Fruit fly (Drosophila melanogaster): ENCODE results near the gene CG9784.
A peak's percentile ranks its signal among the peaks of the same experiment; 100 is the strongest.

CG9784 gene

DNA sequence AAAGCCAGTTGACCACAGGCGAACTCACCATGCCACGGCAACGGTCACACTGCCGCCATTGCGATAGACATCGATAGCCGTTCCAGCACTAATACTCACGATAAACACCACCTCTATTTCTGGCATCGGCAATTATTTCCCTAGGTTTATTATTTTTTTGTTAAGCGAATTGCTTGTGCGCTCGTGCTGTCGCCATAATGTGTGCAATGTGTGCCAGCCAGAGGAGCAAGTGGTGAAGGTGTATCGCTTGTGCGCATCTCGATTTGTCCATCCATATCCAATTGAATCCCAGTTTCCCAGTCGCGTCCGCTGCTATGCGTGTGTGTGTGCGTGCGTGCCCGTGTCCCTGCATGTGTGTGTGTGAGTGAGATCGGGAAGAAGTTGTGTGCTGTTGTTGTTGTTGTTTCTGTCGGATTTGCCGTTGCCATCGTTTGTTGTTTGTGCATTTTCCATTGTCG is 11.6 kb upstream of the CG9784 start, which contains the start of gene mbt (continued):
- peak; percentile 50 for TF ChIP-seq CG15479 (GFP tag; optimal IDR thresholded peaks at IDR 0.05)
- no peak for TF ChIP-seq ci (GFP tag; IDR thresholded peaks at IDR 0.05)
- TF ChIP-seq CG13123 (GFP tag; optimal IDR thresholded peaks at IDR 0.05): no peak
- TF ChIP-seq Hr39 (optimal IDR thresholded peaks at IDR 0.05): peak; percentile 87
- TF ChIP-seq CG2129 (GFP tag; IDR thresholded peaks at IDR 0.05; ENCODE audit: partially characterized antibody): peak; percentile 48
- TF ChIP-seq CG13424 (tag; optimal IDR thresholded peaks at IDR 0.05): no peak
- TF ChIP-seq CG10431 (GFP tag; optimal IDR thresholded peaks at IDR 0.05): no peak
- no peak for TF ChIP-seq disco-r (GFP tag; optimal IDR thresholded peaks at IDR 0.05)
- TF ChIP-seq chn (GFP tag; optimal IDR thresholded peaks at IDR 0.05): no peak
- peak; percentile 6 for TF ChIP-seq dm (GFP tag; optimal IDR thresholded peaks at IDR 0.05)
- peak; percentile 43 for TF ChIP-seq CG30020 (tag; optimal IDR thresholded peaks at IDR 0.05)
- TF ChIP-seq Mad (GFP tag; optimal IDR thresholded peaks at IDR 0.05): no peak
- TF ChIP-seq nmo (GFP tag; optimal IDR thresholded peaks at IDR 0.05): peak; percentile 60
- peak; percentile 88 for TF ChIP-seq Doc3 (GFP tag; IDR thresholded peaks at IDR 0.05; ENCODE audit: partially characterized antibody)
- peak; percentile 94 for TF ChIP-seq bbx (GFP tag; IDR thresholded peaks at IDR 0.05; ENCODE audit: partially characterized antibody)
- peak; percentile 21 for TF ChIP-seq CG12155 (GFP tag; optimal IDR thresholded peaks at IDR 0.05)
- TF ChIP-seq E2f2 (GFP tag; IDR thresholded peaks at IDR 0.05): peak; percentile 85
- TF ChIP-seq ham (GFP tag; IDR thresholded peaks at IDR 0.05): no peak
- TF ChIP-seq hth (optimal IDR thresholded peaks at IDR 0.05): no peak
- peak; percentile 85 for TF ChIP-seq CG8478 (optimal IDR thresholded peaks at IDR 0.05)
- no peak for TF ChIP-seq CG18011 (GFP tag; optimal IDR thresholded peaks at IDR 0.05)
- TF ChIP-seq CG33213 (GFP tag; optimal IDR thresholded peaks at IDR 0.05): peak; percentile 8
- TF ChIP-seq usp (GFP tag; optimal IDR thresholded peaks at IDR 0.05): no peak
- no peak for TF ChIP-seq CG9215 (GFP tag; IDR thresholded peaks at IDR 0.05)
- TF ChIP-seq CrebB (tag; optimal IDR thresholded peaks at IDR 0.05): peak; percentile 11
- TF ChIP-seq Sox102F (GFP tag; optimal IDR thresholded peaks at IDR 0.05): no peak
- no peak for TF ChIP-seq ranshi (GFP tag; IDR thresholded peaks at IDR 0.05)
- TF ChIP-seq CG2120 (GFP tag; optimal IDR thresholded peaks at IDR 0.05): peak; percentile 11
- TF ChIP-seq nerfin-2 (GFP tag; IDR thresholded peaks at IDR 0.05; ENCODE audit: partially characterized antibody): peak; percentile 56; the same call in 1 of the 2 replicates
- TF ChIP-seq gfzf (GFP tag; optimal IDR thresholded peaks at IDR 0.05): peak; percentile 60
- peak; percentile 72 for TF ChIP-seq CHES-1-like (GFP tag; optimal IDR thresholded peaks at IDR 0.05)
- no peak for TF ChIP-seq seq (GFP tag; IDR thresholded peaks at IDR 0.05)
- TF ChIP-seq CG12659 (GFP tag; optimal IDR thresholded peaks at IDR 0.05): peak; percentile 74
- TF ChIP-seq Blimp-1 (GFP tag; optimal IDR thresholded peaks at IDR 0.05): no peak
- TF ChIP-seq zen2 (GFP tag; IDR thresholded peaks at IDR 0.05; ENCODE audit: partially characterized antibody): peak; percentile 86
- peak; percentile 31 for TF ChIP-seq stwl (tag; optimal IDR thresholded peaks at IDR 0.05)
- no peak for TF ChIP-seq CG8281 (tag; optimal IDR thresholded peaks at IDR 0.05)
- TF ChIP-seq CG8089 (GFP tag; optimal IDR thresholded peaks at IDR 0.05): no peak
- peak; percentile 72 for TF ChIP-seq CG15514 (GFP tag; optimal IDR thresholded peaks at IDR 0.05)
- TF ChIP-seq CG11723 (GFP tag; optimal IDR thresholded peaks at IDR 0.05): no peak
- peak; percentile 95 for TF ChIP-seq Bgb (GFP tag; IDR thresholded peaks at IDR 0.05; ENCODE audit: partially characterized antibody)
- TF ChIP-seq cas (GFP tag; IDR thresholded peaks at IDR 0.05): no peak
- no peak for TF ChIP-seq CG2889 (GFP tag; IDR thresholded peaks at IDR 0.05)
- peak; percentile 86 for TF ChIP-seq CG7963 (GFP tag; IDR thresholded peaks at IDR 0.05; ENCODE audit: partially characterized antibody)
- peak; percentile 83 for TF ChIP-seq ato (GFP tag; IDR thresholded peaks at IDR 0.05; ENCODE audit: partially characterized antibody)
- TF ChIP-seq CG16813 (GFP tag; IDR thresholded peaks at IDR 0.05; ENCODE audit: partially characterized antibody): peak; percentile 91
- no peak for TF ChIP-seq CG43689 (GFP tag; IDR thresholded peaks at IDR 0.05)
- TF ChIP-seq Awh (GFP tag; IDR thresholded peaks at IDR 0.05): no peak
- no peak for TF ChIP-seq CG7839 (tag; optimal IDR thresholded peaks at IDR 0.05)
- TF ChIP-seq PHDP (tag; optimal IDR thresholded peaks at IDR 0.05): no peak
- TF ChIP-seq Rx (GFP tag; IDR thresholded peaks at IDR 0.05): no peak
